Worm (Caenorhabditis elegans) whole organism, L3 larva: ENCODE measurements around the gene C04E6.7.

Experiments
- R02D3.7 ChIP-seq: fragments of 150-350 bp; optimal IDR thresholded peaks from 2 replicates; lab custom pipeline; 2014; ENCODE audit warnings: missing biosample characterization, missing genetic modification characterization
- ZK546.5 ChIP-seq: sonication (generic microtip); optimal IDR thresholded peaks from 2 replicates; lab custom pipeline; 2017; ENCODE audit warnings: missing biosample characterization, missing genetic modification characterization
- aly-2 ChIP-seq: fragments of 150-350 bp; optimal IDR thresholded peaks from 2 replicates; lab custom pipeline; 2014; ENCODE audit warnings: missing biosample characterization, missing genetic modification characterization
- ama-1 ChIP-seq: fragments of 150-350 bp; optimal IDR thresholded peaks from 2 replicates; lab custom pipeline; 2018
- ceh-16 ChIP-seq: sonication (generic microtip); optimal IDR thresholded peaks from 2 replicates; lab custom pipeline; 2017; ENCODE audit warnings: missing biosample characterization, missing genetic modification characterization
- ceh-82 ChIP-seq: fragments of 150-350 bp; optimal IDR thresholded peaks from 2 replicates; lab custom pipeline; 2014; ENCODE audit warnings: missing biosample characterization, missing genetic modification characterization
- ceh-9 ChIP-seq: sonication (generic microtip); optimal IDR thresholded peaks from 2 replicates; lab custom pipeline; 2018; ENCODE audit warnings: missing biosample characterization, missing genetic modification characterization
- daf-12 ChIP-seq: fragments of 150-350 bp; optimal IDR thresholded peaks from 2 replicates; lab custom pipeline; 2014; ENCODE audit warnings: missing biosample characterization, missing genetic modification reagents, missing genetic modification characterization
- egl-27 ChIP-seq: sonication (generic microtip); optimal IDR thresholded peaks from 4 replicates; lab custom pipeline; 2017; ENCODE audit warnings: missing biosample characterization, missing genetic modification reagents, missing genetic modification characterization
- egl-5 ChIP-seq: fragments of 150-350 bp; optimal IDR thresholded peaks from 2 replicates; lab custom pipeline; 2017; ENCODE audit warnings: missing biosample characterization, missing genetic modification reagents, missing genetic modification characterization, inconsistent platforms
- elt-2 ChIP-seq: sonication (generic microtip); optimal IDR thresholded peaks from 2 replicates; lab custom pipeline; 2016; ENCODE audit warnings: missing genetic modification reagents, mild to moderate bottlenecking, missing genetic modification characterization, missing compliant biosample characterization
- fkh-10 ChIP-seq: sonication (generic microtip); optimal IDR thresholded peaks from 2 replicates; lab custom pipeline; 2017; ENCODE audit warnings: missing biosample characterization, missing genetic modification reagents, missing genetic modification characterization
- fkh-2 ChIP-seq: fragments of 150-350 bp; optimal IDR thresholded peaks from 2 replicates; lab custom pipeline; 2014; ENCODE audit warnings: missing biosample characterization, missing genetic modification reagents, missing genetic modification characterization
- hmg-11 ChIP-seq: sonication (generic microtip); optimal IDR thresholded peaks from 2 replicates; lab custom pipeline; 2016; ENCODE audit warnings: missing genetic modification characterization, missing compliant biosample characterization
- jun-1 ChIP-seq: fragments of 150-350 bp; optimal IDR thresholded peaks from 2 replicates; lab custom pipeline; 2014; ENCODE audit warnings: missing biosample characterization, missing genetic modification reagents, missing genetic modification characterization
- lin-15B ChIP-seq: fragments of 150-350 bp; optimal IDR thresholded peaks from 2 replicates; lab custom pipeline; 2014; ENCODE audit warnings: missing biosample characterization, missing genetic modification characterization
- lsy-12 ChIP-seq: sonication (generic microtip); optimal IDR thresholded peaks from 2 replicates; lab custom pipeline; 2016; ENCODE audit warnings: mild to moderate bottlenecking, missing genetic modification characterization, missing compliant biosample characterization
- mdl-1 ChIP-seq: fragments of 150-350 bp; optimal IDR thresholded peaks from 2 replicates; lab custom pipeline; 2014; ENCODE audit warnings: missing biosample characterization, missing genetic modification characterization
- nfya-1 ChIP-seq: sonication (generic microtip); optimal IDR thresholded peaks from 2 replicates; lab custom pipeline; 2017; ENCODE audit warnings: missing genetic modification characterization, mild to moderate bottlenecking, missing compliant biosample characterization, antibody characterized with exemption, moderate library complexity; ENCODE audit not compliant: insufficient read depth
- nhr-11 ChIP-seq: fragments of 150-350 bp; optimal IDR thresholded peaks from 2 replicates; lab custom pipeline; 2014; ENCODE audit warnings: missing biosample characterization, missing genetic modification characterization
- nhr-12 ChIP-seq: fragments of 150-350 bp; optimal IDR thresholded peaks from 2 replicates; lab custom pipeline; 2014; ENCODE audit warnings: missing biosample characterization, missing genetic modification characterization
- nhr-23 ChIP-seq: fragments of 150-350 bp; optimal IDR thresholded peaks from 2 replicates; lab custom pipeline; 2014; ENCODE audit warnings: missing biosample characterization, missing genetic modification reagents, missing genetic modification characterization
- nhr-237 ChIP-seq: fragments of 150-350 bp; optimal IDR thresholded peaks from 2 replicates; lab custom pipeline; 2014; ENCODE audit warnings: missing biosample characterization, missing genetic modification characterization
- nhr-25 ChIP-seq: sonication (generic microtip); optimal IDR thresholded peaks from 2 replicates; lab custom pipeline; 2017; ENCODE audit warnings: missing biosample characterization, missing genetic modification characterization
- nhr-28 ChIP-seq: fragments of 150-350 bp; optimal IDR thresholded peaks from 2 replicates; lab custom pipeline; 2014; ENCODE audit warnings: missing biosample characterization, missing genetic modification characterization
- nhr-43 ChIP-seq: sonication (generic microtip); optimal IDR thresholded peaks from 2 replicates; lab custom pipeline; 2016; ENCODE audit warnings: mild to moderate bottlenecking, missing genetic modification characterization, missing compliant biosample characterization; ENCODE audit not compliant: poor library complexity, severe bottlenecking
- nhr-67 ChIP-seq: fragments of 150-350 bp; optimal IDR thresholded peaks from 2 replicates; lab custom pipeline; 2014; ENCODE audit warnings: missing biosample characterization, missing genetic modification characterization
- nhr-77 ChIP-seq: fragments of 150-350 bp; optimal IDR thresholded peaks from 2 replicates; lab custom pipeline; 2014; ENCODE audit warnings: missing biosample characterization, missing genetic modification characterization
- pha-4 ChIP-seq: fragments of 150-350 bp; optimal IDR thresholded peaks from 2 replicates; lab custom pipeline; 2014; ENCODE audit warnings: missing biosample characterization, missing genetic modification reagents, missing genetic modification characterization
- pqm-1 ChIP-seq: fragments of 150-350 bp; optimal IDR thresholded peaks from 2 replicates; lab custom pipeline; 2017; ENCODE audit warnings: missing biosample characterization, missing genetic modification characterization, inconsistent platforms
- sea-2 ChIP-seq: fragments of 150-350 bp; sonication (generic microtip); optimal IDR thresholded peaks from 4 replicates; lab custom pipeline; 2014; ENCODE audit warnings: missing biosample characterization, missing genetic modification reagents, missing genetic modification characterization
- snpc-4 ChIP-seq: fragments of 150-350 bp; optimal IDR thresholded peaks from 2 replicates; lab custom pipeline; 2014; ENCODE audit warnings: missing biosample characterization, missing genetic modification characterization
- unc-39 ChIP-seq: sonication (generic microtip); optimal IDR thresholded peaks from 4 replicates; lab custom pipeline; 2017; ENCODE audit warnings: missing biosample characterization, missing genetic modification characterization
- ztf-4 ChIP-seq: fragments of 150-350 bp; optimal IDR thresholded peaks from 2 replicates; lab custom pipeline; 2014; ENCODE audit warnings: missing biosample characterization, missing genetic modification characterization

Gene C04E6.7

ce11 chrV:5919887-5920286 is 26.8 kb downstream of the C04E6.7 start, which contains the start of gene C04E6.12:
Gene C04E6.12 (minus strand): TSS chrV:5919987.
- TF ChIP-seq mdl-1 (tag; lab: Kevin White, UChicago) (no peak), ama-1 (lab: Kevin White, UChicago) (no peak), nfya-1 (no peak), ceh-16 (tag; lab: Kevin White, UChicago) (no peak), ceh-9 (tag; lab: Kevin White, UChicago) (no peak), nhr-28 (no peak), ztf-4 (tag; lab: Kevin White, UChicago) (no peak), lin-15B (tag; lab: Kevin White, UChicago) (no peak), nhr-25 (no peak), jun-1 (tag; lab: Kevin White, UChicago) (no peak), nhr-237 (tag; lab: Kevin White, UChicago) (no peak), aly-2 (tag; lab: Kevin White, UChicago) (no peak), R02D3.7 (no peak), sea-2 (GFP tag; lab: Kevin White, UChicago) (no peak), nhr-12 (tag; lab: Kevin White, UChicago) (no peak), nhr-67 (no peak), snpc-4 (tag; lab: Kevin White, UChicago) (no peak), nhr-23 (tag; lab: Kevin White, UChicago) (no peak), nhr-77 (no peak), ZK546.5 (tag; lab: Kevin White, UChicago) (no peak)
- TF ChIP-seq, all 47 proteins: peak for 0

ce11 chrV:5921761-5922160 is 28.6 kb downstream of the C04E6.7 start:
- TF ChIP-seq nhr-11 (tag; lab: Kevin White, UChicago) (peak; percentile 6), ama-1 (lab: Kevin White, UChicago) (no peak)
- TF ChIP-seq, all 47 proteins: peak for 1

DNA sequence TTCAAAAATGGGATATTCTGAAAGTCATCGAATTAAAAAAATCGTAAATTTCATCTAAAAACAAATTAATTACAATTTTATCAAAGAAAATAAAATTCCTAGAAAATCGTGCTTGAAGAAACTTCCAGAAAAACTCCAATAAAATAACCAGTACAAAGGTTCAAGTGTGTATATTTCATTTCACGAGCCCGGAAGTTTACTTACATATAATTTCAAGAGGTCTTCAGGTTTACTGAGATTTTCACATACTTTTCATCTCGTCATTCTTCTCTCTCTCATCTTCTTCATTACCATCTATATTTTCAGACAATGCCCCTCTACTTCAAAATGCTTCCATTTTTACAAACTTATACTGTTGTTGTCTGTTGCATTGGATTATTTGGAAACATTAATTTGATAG is 29.1 kb downstream of the C04E6.7 start, which contains the start of gene srsx-18:
Gene srsx-18 (plus strand): TSS at position 301 of the 400 bp plus-strand sequence.
- no peak for TF ChIP-seq ceh-82 (tag; lab: Kevin White, UChicago)
- no peak for TF ChIP-seq fkh-2 (tag; lab: Kevin White, UChicago)
- TF ChIP-seq unc-39 (tag; lab: Kevin White, UChicago) = no peak
- TF ChIP-seq egl-27 = no peak
- no peak for TF ChIP-seq ztf-4 (tag; lab: Kevin White, UChicago)
- TF ChIP-seq nhr-12 (tag; lab: Kevin White, UChicago) = no peak
- TF ChIP-seq nhr-43 = no peak
- no peak for TF ChIP-seq ceh-16 (tag; lab: Kevin White, UChicago)
- TF ChIP-seq aly-2 (tag; lab: Kevin White, UChicago) = no peak
- no peak for TF ChIP-seq ceh-9 (tag; lab: Kevin White, UChicago)
- TF ChIP-seq hmg-11 (tag; lab: Kevin White, UChicago) = no peak
- no peak for TF ChIP-seq ama-1 (lab: Kevin White, UChicago)
- TF ChIP-seq daf-12 (tag; lab: Kevin White, UChicago) = no peak
- TF ChIP-seq nhr-25 = no peak
- TF ChIP-seq sea-2 (GFP tag; lab: Kevin White, UChicago) = no peak
- no peak for TF ChIP-seq lsy-12 (tag; lab: Kevin White, UChicago)
- TF ChIP-seq ZK546.5 (tag; lab: Kevin White, UChicago) = no peak

DNA sequence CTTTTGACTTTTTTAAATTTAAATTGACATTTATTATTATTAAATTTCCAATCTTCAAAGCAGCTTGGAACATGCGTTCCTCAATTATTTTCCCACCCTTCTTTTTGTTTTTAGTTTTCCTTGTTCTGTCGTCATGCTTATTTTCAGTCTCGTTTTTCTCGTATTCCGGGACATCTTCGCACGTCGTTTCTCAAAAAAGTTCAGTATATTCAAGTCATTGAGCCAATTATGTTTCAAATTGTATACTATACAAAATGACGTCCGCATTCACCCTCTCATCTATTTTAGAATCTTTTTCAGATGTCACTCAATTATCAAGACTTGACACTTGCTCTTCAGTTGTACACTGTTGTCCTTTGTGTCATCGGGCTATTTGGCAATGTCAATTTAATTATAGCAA is 34.2 kb downstream of the C04E6.7 start, which contains the start of gene srsx-17:
Gene srsx-17 (plus strand): TSS at position 301 of the 400 bp plus-strand sequence.
- TF ChIP-seq nhr-43 = no peak
- TF ChIP-seq fkh-10 (GFP tag; lab: Kevin White, UChicago) = no peak
- TF ChIP-seq, all 47 proteins: peak for 0

DNA sequence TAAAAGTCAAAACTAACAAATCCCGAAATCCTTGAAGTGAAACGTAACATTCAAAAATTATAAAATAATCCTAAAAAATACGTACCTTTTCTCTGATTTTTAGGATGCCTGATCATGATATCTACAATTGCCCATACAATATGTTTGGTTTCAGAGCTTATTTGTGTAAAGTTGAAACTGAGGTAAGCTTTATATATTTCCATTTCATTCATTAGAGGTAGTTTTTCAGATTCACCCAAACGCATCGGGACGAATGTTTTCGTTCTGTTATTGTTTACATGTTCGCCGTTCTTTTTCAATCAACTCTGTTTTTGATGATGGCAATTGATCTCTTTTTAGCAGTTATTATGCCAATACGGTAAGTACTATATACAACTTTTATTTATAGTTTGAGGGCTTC is 34.9 kb downstream of the C04E6.7 start:
- no peak for TF ChIP-seq egl-5 (tag; lab: Kevin White, UChicago)
- TF ChIP-seq ama-1 (lab: Kevin White, UChicago) = no peak
- TF ChIP-seq nhr-23 (tag; lab: Kevin White, UChicago) = no peak
- no peak for TF ChIP-seq nhr-28
- TF ChIP-seq pha-4 (tag; lab: Kevin White, UChicago) = no peak

ce11 chrV:5930588-5930987 is 37.5 kb downstream of the C04E6.7 start, which contains the start of gene galt-1:
Gene galt-1 (plus strand): TSS chrV:5930905.
- TF ChIP-seq pqm-1 (tag; lab: Kevin White, UChicago) (peak; percentile 34), elt-2 (tag; lab: Kevin White, UChicago) (peak; percentile 77), pha-4 (tag; lab: Kevin White, UChicago) (peak; percentile 15), nhr-12 (tag; lab: Kevin White, UChicago) (no peak)
